Worm (Caenorhabditis elegans) whole organism, L2 larva: Measurements from ENCODE around the gene T24D5.2.

Experiments used
- ZK546.5 ChIP-seq: sonication (generic microtip); optimal IDR thresholded peaks from 2 replicates; lab custom pipeline; 2017; ENCODE audit warnings: missing biosample characterization, missing genetic modification characterization
- ama-1 ChIP-seq: fragments of 150-350 bp; optimal IDR thresholded peaks from 2 replicates; lab custom pipeline; 2018; ENCODE audit warnings: inconsistent platforms
- egl-27 ChIP-seq: sonication (generic microtip); optimal IDR thresholded peaks from 3 replicates; lab custom pipeline; 2017; ENCODE audit warnings: missing biosample characterization, missing genetic modification reagents, missing genetic modification characterization
- mbf-1 ChIP-seq: sonication (generic microtip); optimal IDR thresholded peaks from 2 replicates; lab custom pipeline; 2017; ENCODE audit warnings: missing biosample characterization, missing genetic modification characterization
- nhr-11 ChIP-seq: fragments of 150-350 bp; optimal IDR thresholded peaks from 2 replicates; lab custom pipeline; 2014; ENCODE audit warnings: missing biosample characterization, missing genetic modification characterization
- nhr-12 ChIP-seq: fragments of 150-350 bp; optimal IDR thresholded peaks from 2 replicates; lab custom pipeline; 2014; ENCODE audit warnings: missing biosample characterization, missing genetic modification characterization
- nhr-6 ChIP-seq: fragments of 150-350 bp; optimal IDR thresholded peaks from 2 replicates; lab custom pipeline; 2014; ENCODE audit warnings: missing biosample characterization, missing genetic modification characterization
- peb-1 ChIP-seq: fragments of 150-350 bp; optimal IDR thresholded peaks from 2 replicates; lab custom pipeline; 2014; ENCODE audit warnings: missing biosample characterization, missing genetic modification characterization

DNA sequence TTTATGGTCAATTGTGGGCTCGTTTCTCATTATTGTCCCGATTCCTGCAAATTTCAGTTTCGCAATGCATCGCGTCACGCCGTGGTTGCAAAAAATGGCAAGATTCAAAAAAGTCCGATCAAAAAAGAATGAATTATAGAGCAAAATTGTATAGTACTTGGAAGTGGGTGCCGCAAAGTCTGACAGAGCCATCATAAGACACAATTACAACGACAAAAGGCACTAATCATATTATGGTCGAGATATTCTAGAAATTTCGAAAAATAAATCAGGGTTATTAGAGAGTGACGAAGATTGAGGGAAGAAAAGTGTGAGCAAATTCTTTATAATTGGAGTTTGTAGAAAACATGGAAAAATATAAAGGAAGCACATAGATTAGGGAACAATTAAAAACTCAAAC is 9.0 kb upstream of the T24D5.2 start:
- TF ChIP-seq mbf-1 (tag; lab: Kevin White, UChicago) = no peak
- no peak for TF ChIP-seq ama-1 (lab: Kevin White, UChicago)
- no peak for TF ChIP-seq peb-1 (tag; lab: Kevin White, UChicago)
- no peak for TF ChIP-seq egl-27 (tag; lab: Kevin White, UChicago)
- no peak for TF ChIP-seq ZK546.5 (tag; lab: Kevin White, UChicago)
- no peak for TF ChIP-seq nhr-11 (tag; lab: Kevin White, UChicago)
- TF ChIP-seq nhr-6 (tag; lab: Kevin White, UChicago) = no peak
- TF ChIP-seq nhr-12 (tag; lab: Kevin White, UChicago) = no peak
